Fruit fly (Drosophila melanogaster) whole organism, embryonic: ENCODE measurements around the gene alpha-Man-Ia.

Source experiments
- ATbp ChIP-seq: fragments of 200-800 bp; sonication (Bioruptor generic); optimal IDR thresholded peaks from 2 replicates; lab custom pipeline; 2017; ENCODE audit warnings: missing biosample characterization, mild to moderate bottlenecking, missing genetic modification characterization, missing genetic modification reagents
- Abd-B ChIP-seq: fragments of 200-800 bp; sonication (Bioruptor generic); optimal IDR thresholded peaks from 2 replicates; lab custom pipeline; 2018; ENCODE audit warnings: missing biosample characterization, mild to moderate bottlenecking, missing genetic modification characterization, moderate library complexity
- CG10321 ChIP-seq: fragments of 200-800 bp; sonication (Bioruptor generic); IDR thresholded peaks from 2 replicates; pipeline ENCODE4 v1.3.6; 2022; ENCODE audit warnings: missing biosample characterization, missing genetic modification characterization
- CG11560 ChIP-seq: fragments of 200-800 bp; sonication (Bioruptor generic); IDR thresholded peaks from 3 replicates; pipeline ENCODE4 v1.3.6; 2022; ENCODE audit warnings: missing biosample characterization, missing genetic modification characterization
- CG12391 ChIP-seq: fragments of 200-800 bp; sonication (Bioruptor generic); optimal IDR thresholded peaks from 3 replicates; lab custom pipeline; 2018; ENCODE audit warnings: missing biosample characterization, mild to moderate bottlenecking, missing genetic modification characterization, moderate library complexity
- CG13287 ChIP-seq: fragments of 200-800 bp; sonication (Bioruptor generic); IDR thresholded peaks from 2 replicates; pipeline ENCODE4 v1.3.6; 2022; ENCODE audit warnings: missing biosample characterization, missing genetic modification characterization; ENCODE audit not compliant: partially characterized antibody
- CG13424 ChIP-seq: fragments of 200-800 bp; sonication (Bioruptor generic); optimal IDR thresholded peaks from 2 replicates; lab custom pipeline; 2019; ENCODE audit warnings: missing biosample characterization, mild to moderate bottlenecking, missing genetic modification characterization, moderate library complexity
- CG13624 ChIP-seq: fragments of 200-800 bp; sonication (Bioruptor generic); optimal IDR thresholded peaks from 2 replicates; lab custom pipeline; 2016; ENCODE audit warnings: missing biosample characterization, missing genetic modification characterization
- CG14050 ChIP-seq: fragments of 200-800 bp; sonication (Bioruptor generic); IDR thresholded peaks from 3 replicates; pipeline ENCODE4 v1.3.6; 2022; ENCODE audit warnings: missing biosample characterization, missing genetic modification characterization
- CG17359 ChIP-seq: fragments of 200-800 bp; sonication (Bioruptor generic); optimal IDR thresholded peaks from 3 replicates; lab custom pipeline; 2018; ENCODE audit warnings: missing biosample characterization, mild to moderate bottlenecking, missing genetic modification characterization, moderate library complexity
- CG17385 ChIP-seq: fragments of 200-800 bp; sonication (Bioruptor generic); optimal IDR thresholded peaks from 3 replicates; lab custom pipeline; 2018; ENCODE audit warnings: missing biosample characterization, mild to moderate bottlenecking, missing genetic modification characterization
- CG2712 ChIP-seq: fragments of 200-800 bp; optimal IDR thresholded peaks from 3 replicates; lab custom pipeline; 2019; ENCODE audit warnings: missing biosample characterization, mild to moderate bottlenecking, missing genetic modification characterization, moderate library complexity
- CG31224 ChIP-seq: fragments of 200-800 bp; sonication (Bioruptor generic); IDR thresholded peaks from 2 replicates; pipeline ENCODE4 v1.3.6; 2022; ENCODE audit warnings: missing biosample characterization, missing genetic modification characterization
- CG4360 ChIP-seq: fragments of 200-800 bp; sonication (Bioruptor generic); IDR thresholded peaks from 2 replicates; pipeline ENCODE4 v1.3.6; 2022; ENCODE audit warnings: missing biosample characterization, missing genetic modification characterization
- CG7556 ChIP-seq: fragments of 200-800 bp; sonication (Bioruptor generic); optimal IDR thresholded peaks from 2 replicates; lab custom pipeline; 2017; ENCODE audit warnings: missing biosample characterization, mild to moderate bottlenecking, missing genetic modification characterization
- CG8944 ChIP-seq: fragments of 200-800 bp; sonication (Bioruptor generic); optimal IDR thresholded peaks from 3 replicates; lab custom pipeline; 2016; ENCODE audit warnings: missing biosample characterization, missing genetic modification characterization
- CG9797 ChIP-seq: fragments of 200-800 bp; sonication (Bioruptor generic); optimal IDR thresholded peaks from 3 replicates; lab custom pipeline; 2018; ENCODE audit warnings: missing biosample characterization, mild to moderate bottlenecking, missing genetic modification characterization
- CG9817 ChIP-seq: fragments of 200-800 bp; sonication (Bioruptor generic); optimal IDR thresholded peaks from 2 replicates; lab custom pipeline; 2018; ENCODE audit warnings: missing biosample characterization, mild to moderate bottlenecking, missing genetic modification characterization, moderate library complexity
- Drgx ChIP-seq: fragments of 200-800 bp; sonication (Bioruptor generic); IDR thresholded peaks from 2 replicates; pipeline ENCODE4 v1.3.6; 2022; ENCODE audit warnings: missing biosample characterization, missing genetic modification characterization
- E2f2 ChIP-seq: fragments of 200-800 bp; sonication (Bioruptor generic); IDR thresholded peaks from 2 replicates; pipeline ENCODE4 v1.3.6; 2022; ENCODE audit warnings: missing biosample characterization, missing genetic modification characterization
- Fer2 ChIP-seq: fragments of 200-800 bp; sonication (Bioruptor generic); optimal IDR thresholded peaks from 2 replicates; lab custom pipeline; 2018; ENCODE audit warnings: missing biosample characterization, mild to moderate bottlenecking, missing genetic modification characterization, moderate library complexity
- GATAe ChIP-seq: fragments of 200-800 bp; sonication (Bioruptor generic); conservative IDR thresholded peaks from 2 replicates; pipeline ENCODE4 v1.3.6; 2022; ENCODE audit warnings: missing biosample characterization, missing genetic modification characterization
- Med ChIP-seq: fragments of 200-800 bp; sonication (Bioruptor generic); peaks from one replicate; lab custom pipeline; 2016; ENCODE audit warnings: missing biosample characterization, missing genetic modification characterization, mild to moderate bottlenecking, inconsistent platforms, moderate library complexity
- NK7.1 ChIP-seq: fragments of 200-800 bp; sonication (Bioruptor generic); optimal IDR thresholded peaks from 3 replicates; lab custom pipeline; 2016; ENCODE audit warnings: missing biosample characterization, missing genetic modification characterization
- Optix ChIP-seq: fragments of 200-800 bp; sonication (Bioruptor generic); IDR thresholded peaks from 3 replicates; pipeline ENCODE4 v1.3.6; 2022; ENCODE audit warnings: missing biosample characterization, missing genetic modification characterization
- Ssrp ChIP-seq: fragments of 200-800 bp; sonication (Bioruptor generic); optimal IDR thresholded peaks from 2 replicates; lab custom pipeline; 2018; ENCODE audit warnings: missing biosample characterization, mild to moderate bottlenecking, missing genetic modification characterization, moderate library complexity
- Trl ChIP-seq, 3 experiments: fragments of >200 bp in 2 of 3; fragments of 200-800 bp in 1 of 3; sonication (Bioruptor generic) in 1 of 3; optimal IDR thresholded peaks; 2 replicates in 1 of 3; 3 replicates in 2 of 3; lab custom pipeline; 2016 to 2017; ENCODE audit warnings: missing biosample characterization in 1 of 3, missing genetic modification characterization in 1 of 3
- al ChIP-seq: fragments of 200-800 bp; sonication (Bioruptor generic); IDR thresholded peaks from 2 replicates; pipeline ENCODE4 v1.3.6; 2022; ENCODE audit warnings: missing biosample characterization, missing genetic modification characterization
- bbx ChIP-seq: fragments of 200-800 bp; sonication (Bioruptor generic); IDR thresholded peaks from 2 replicates; pipeline ENCODE4 v1.3.6; 2022; ENCODE audit warnings: missing biosample characterization, missing genetic modification characterization; ENCODE audit not compliant: partially characterized antibody
- cas ChIP-seq: fragments of 200-800 bp; sonication (Bioruptor generic); IDR thresholded peaks from 2 replicates; pipeline ENCODE4 v1.3.6; 2022; ENCODE audit warnings: missing biosample characterization, missing genetic modification characterization
- dmrt11E ChIP-seq: fragments of 200-800 bp; sonication (Bioruptor generic); optimal IDR thresholded peaks from 3 replicates; lab custom pipeline; 2018; ENCODE audit warnings: missing biosample characterization, mild to moderate bottlenecking, missing genetic modification characterization, moderate library complexity
- dysf ChIP-seq: fragments of 200-800 bp; sonication (Bioruptor generic); IDR thresholded peaks from 3 replicates; pipeline ENCODE4 v1.3.6; 2022; ENCODE audit warnings: missing biosample characterization, missing genetic modification characterization
- grau ChIP-seq: fragments of 200-800 bp; optimal IDR thresholded peaks from 3 replicates; lab custom pipeline; 2019; ENCODE audit warnings: missing biosample characterization, mild to moderate bottlenecking, missing genetic modification characterization, moderate library complexity
- her ChIP-seq: fragments of 200-800 bp; sonication (Bioruptor generic); optimal IDR thresholded peaks from 2 replicates; lab custom pipeline; 2016; ENCODE audit warnings: missing biosample characterization, missing genetic modification characterization
- insv ChIP-seq, 2 experiments: fragments of 200-800 bp; sonication (Bioruptor generic); optimal IDR thresholded peaks; 3 replicates each; lab custom pipeline; 2016 to 2018; ENCODE audit warnings: missing biosample characterization in 2 of 2, missing genetic modification characterization in 2 of 2
- ken ChIP-seq: fragments of 200-800 bp; sonication (Bioruptor generic); IDR thresholded peaks from 3 replicates; pipeline ENCODE4 v1.3.6; 2022; ENCODE audit warnings: missing biosample characterization, missing genetic modification characterization
- lmd ChIP-seq: fragments of 200-800 bp; sonication (Bioruptor generic); IDR thresholded peaks from 2 replicates; pipeline ENCODE4 v1.3.6; 2022; ENCODE audit warnings: missing biosample characterization, missing genetic modification characterization
- onecut ChIP-seq: fragments of 200-800 bp; sonication (Bioruptor generic); IDR thresholded peaks from 2 replicates; pipeline ENCODE4 v1.3.6; 2022; ENCODE audit warnings: missing biosample characterization, missing genetic modification characterization
- org-1 ChIP-seq: fragments of 200-800 bp; sonication (Bioruptor generic); optimal IDR thresholded peaks from 2 replicates; lab custom pipeline; 2017; ENCODE audit warnings: missing biosample characterization, missing genetic modification characterization
- p53 ChIP-seq: fragments of 200-800 bp; sonication (Bioruptor generic); optimal IDR thresholded peaks from 2 replicates; lab custom pipeline; 2016; ENCODE audit warnings: missing biosample characterization, missing genetic modification characterization
- prd ChIP-seq, 3 experiments: fragments of >200 bp in 2 of 3; fragments of 200-800 bp in 1 of 3; sonication (Bioruptor generic) in 1 of 3; optimal IDR thresholded peaks in 2 of 3; IDR thresholded peaks in 1 of 3; 2 replicates in 2 of 3; 3 replicates in 1 of 3; pipeline versions ENCODE4 v1.3.6 to Lab custom; 2017 to 2022; ENCODE audit warnings: missing biosample characterization in 1 of 3, missing genetic modification characterization in 1 of 3
- run ChIP-seq: fragments of 200-800 bp; sonication (Bioruptor generic); optimal IDR thresholded peaks from 3 replicates; lab custom pipeline; 2018; ENCODE audit warnings: missing biosample characterization, mild to moderate bottlenecking, missing genetic modification characterization
- sd ChIP-seq: fragments of 200-800 bp; sonication (Bioruptor generic); optimal IDR thresholded peaks from 3 replicates; lab custom pipeline; 2018; ENCODE audit warnings: missing biosample characterization, mild to moderate bottlenecking, missing genetic modification characterization, moderate library complexity
- sisA ChIP-seq: fragments of 200-800 bp; sonication (Bioruptor generic); IDR thresholded peaks from 2 replicates; pipeline ENCODE4 v1.3.6; 2022; ENCODE audit warnings: missing biosample characterization, missing genetic modification characterization
- slbo ChIP-seq: fragments of 200-800 bp; sonication (Bioruptor generic); IDR thresholded peaks from 2 replicates; pipeline ENCODE4 v1.3.6; 2022; ENCODE audit warnings: missing biosample characterization, missing genetic modification characterization
- tll ChIP-seq, 2 experiments: fragments of 200-800 bp in 1 of 2; fragments of >200 bp in 1 of 2; sonication (Bioruptor generic) in 1 of 2; optimal IDR thresholded peaks; 2 replicates each; lab custom pipeline; 2017 to 2019; ENCODE audit warnings: missing biosample characterization in 2 of 2, missing genetic modification characterization in 2 of 2, mild to moderate bottlenecking in 1 of 2, moderate library complexity in 1 of 2
- vfl ChIP-seq: fragments of 200-800 bp; sonication (Bioruptor generic); optimal IDR thresholded peaks from 2 replicates; lab custom pipeline; 2016; ENCODE audit warnings: missing biosample characterization, missing genetic modification characterization
- vvl ChIP-seq: fragments of 200-800 bp; sonication (Bioruptor generic); IDR thresholded peaks from 2 replicates; pipeline ENCODE4 v1.3.6; 2022; ENCODE audit warnings: missing biosample characterization, missing genetic modification characterization
- zf30C ChIP-seq: fragments of 200-800 bp; sonication (Bioruptor generic); optimal IDR thresholded peaks from 3 replicates; lab custom pipeline; 2018; ENCODE audit warnings: missing biosample characterization, mild to moderate bottlenecking, missing genetic modification characterization
- zfh1 ChIP-seq: fragments of 200-800 bp; sonication (Bioruptor generic); IDR thresholded peaks from 3 replicates; pipeline ENCODE4 v1.3.6; 2022; ENCODE audit warnings: missing biosample characterization, missing genetic modification characterization
- zfh2 ChIP-seq: fragments of 200-800 bp; sonication (Bioruptor generic); optimal IDR thresholded peaks from 2 replicates; lab custom pipeline; 2016; ENCODE audit warnings: missing biosample characterization, missing genetic modification characterization

The alpha-Man-Ia gene

DNA sequence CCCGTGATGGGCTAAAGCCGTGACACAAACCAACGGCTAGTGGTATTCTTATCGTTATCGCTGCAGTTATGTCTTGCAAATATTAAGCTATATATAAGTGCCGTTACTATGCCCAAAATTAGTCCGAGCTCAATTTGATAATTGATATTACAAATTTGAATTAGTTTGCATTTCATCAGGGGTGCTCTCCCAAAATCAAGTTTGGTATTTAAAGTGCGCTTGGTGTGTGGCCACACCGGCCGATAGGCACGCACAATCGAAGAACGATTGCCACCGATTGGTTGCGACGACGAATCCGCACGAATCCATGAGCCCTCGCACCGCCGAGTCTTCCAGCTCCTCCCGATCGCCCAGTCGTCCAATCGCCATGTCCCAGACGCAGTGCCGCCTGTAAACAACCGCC is 42.0 kb upstream of the alpha-Man-Ia start, which contains the start of gene CG17841 (continued):
- TF ChIP-seq CG13287, result peak; percentile 58
- TF ChIP-seq CG17385 (GFP tag; lab: Kevin White, UChicago), result no peak
- TF ChIP-seq CG13424 (tag; lab: Kevin White, UChicago), result no peak
- no peak for TF ChIP-seq zf30C (GFP tag; lab: Kevin White, UChicago)
- no peak for TF ChIP-seq run (tag; lab: Kevin White, UChicago)
- no peak for TF ChIP-seq CG7556 (GFP tag; lab: Kevin White, UChicago)
- TF ChIP-seq Optix, result no peak
- no peak for TF ChIP-seq dysf (GFP tag; lab: Robert Waterston, UW)
- no peak for TF ChIP-seq sisA (GFP tag; lab: Robert Waterston, UW)
- no peak for TF ChIP-seq ATbp
- no peak for TF ChIP-seq cas (GFP tag; lab: Robert Waterston, UW)
- no peak for TF ChIP-seq CG4360
- TF ChIP-seq lmd, result no peak
- TF ChIP-seq vfl (GFP tag; lab: Kevin White, UChicago), result no peak
- no peak for TF ChIP-seq onecut (GFP tag; lab: Robert Waterston, UW)
- no peak for TF ChIP-seq Drgx (GFP tag; lab: Robert Waterston, UW)
- peak; percentile 80 for TF ChIP-seq CG9797
- TF ChIP-seq her, result peak; percentile 44
- no peak for TF ChIP-seq Fer2 (tag; lab: Kevin White, UChicago)
- no peak for TF ChIP-seq ken
- TF ChIP-seq org-1, result no peak
- no peak for TF ChIP-seq Abd-B
- TF ChIP-seq CG9817, result no peak
- TF ChIP-seq insv (GFP tag; optimal IDR thresholded peaks at IDR 0.05; lab: Kevin White, UChicago), result peak in 1 of 2 experiments; percentile 15
- TF ChIP-seq zfh1 (GFP tag; lab: Robert Waterston, UW), result no peak
- TF ChIP-seq Med (GFP tag; lab: Kevin White, UChicago), result peak; percentile 74
- no peak for TF ChIP-seq p53 (GFP tag; lab: Kevin White, UChicago)
- TF ChIP-seq bbx, result peak; percentile 53
- TF ChIP-seq CG2712 (tag; lab: Kevin White, UChicago), result peak; percentile 31
- TF ChIP-seq Trl (optimal IDR thresholded peaks at IDR 0.05; lab: Kevin White, UChicago), result no peak
- no peak for TF ChIP-seq Trl (GFP tag; optimal IDR thresholded peaks at IDR 0.05; lab: Kevin White, UChicago)
- no peak for TF ChIP-seq Ssrp (tag; lab: Kevin White, UChicago)
- TF ChIP-seq tll (GFP tag; optimal IDR thresholded peaks at IDR 0.05; lab: Kevin White, UChicago), result no peak
- no peak for TF ChIP-seq CG13624 (GFP tag; lab: Kevin White, UChicago)
- TF ChIP-seq sd, result peak; percentile 2
- no peak for TF ChIP-seq dmrt11E (tag; lab: Kevin White, UChicago)
- TF ChIP-seq CG14050, result no peak
- TF ChIP-seq zfh2 (GFP tag; lab: Kevin White, UChicago), result no peak
- TF ChIP-seq vvl (GFP tag; lab: Robert Waterston, UW), result peak; percentile 37; the same call in 1 of the 2 replicates
- TF ChIP-seq CG31224 (GFP tag; lab: Robert Waterston, UW), result no peak
- TF ChIP-seq slbo (GFP tag; lab: Robert Waterston, UW), result no peak
- TF ChIP-seq CG11560 (tag; lab: Robert Waterston, UW), result peak; percentile 72; the same call in 2 of the 3 replicates
- TF ChIP-seq al (GFP tag; lab: Robert Waterston, UW), result no peak
- TF ChIP-seq NK7.1 (GFP tag; lab: Kevin White, UChicago), result no peak
- TF ChIP-seq CG12391 (tag; lab: Kevin White, UChicago), result peak; percentile 15
- TF ChIP-seq GATAe, result no peak
- TF ChIP-seq CG17359 (tag; lab: Kevin White, UChicago), result no peak
- peak; percentile 89 for TF ChIP-seq E2f2
- no peak for TF ChIP-seq prd (optimal IDR thresholded peaks at IDR 0.05; lab: Kevin White, UChicago)
- no peak for TF ChIP-seq prd (GFP tag; IDR thresholded peaks at IDR 0.05; lab: Robert Waterston, UW)
- TF ChIP-seq CG10321 (GFP tag; lab: Robert Waterston, UW), result no peak
- no peak for TF ChIP-seq grau (tag; lab: Kevin White, UChicago)
- no peak for TF ChIP-seq CG8944 (GFP tag; lab: Kevin White, UChicago)
